Fruit fly (Drosophila melanogaster) whole organism, embryonic: Measurements from ENCODE around the gene CG8326.

Experiments used
- inv ChIP-seq: fragments of 200-800 bp; sonication (Bioruptor generic); IDR thresholded peaks from 2 replicates; pipeline ENCODE4 v1.3.6; 2022; ENCODE audit warnings: missing biosample characterization, missing genetic modification characterization; ENCODE audit not compliant: partially characterized antibody
- wek ChIP-seq: fragments of 200-800 bp; sonication (Bioruptor generic); optimal IDR thresholded peaks from 3 replicates; lab custom pipeline; 2018; ENCODE audit warnings: missing biosample characterization, mild to moderate bottlenecking, missing genetic modification characterization, moderate library complexity

The CG8326 gene

dm6 chrX:17578869-17579781 lies 50.2 kb downstream of the CG8326 start, which contains the start of gene Ankle2 (continued):
- TF ChIP-seq wek (GFP tag; lab: Kevin White, UChicago) (no peak), inv (peak; percentile 53)
